Worm (Caenorhabditis elegans) whole organism, young adult: Measurements from ENCODE around the gene tceb-3.

Experiments used
- B0336.3 ChIP-seq: fragments of 200-800 bp; sonication (Bioruptor generic); IDR thresholded peaks from 2 replicates; pipeline ENCODE4 v1.3.6; 2022; ENCODE audit warnings: missing genetic modification characterization, missing compliant biosample characterization
- ama-1 ChIP-seq, 3 experiments: fragments of 150-350 bp in 1 of 3; sonication (generic microtip) in 2 of 3; optimal IDR thresholded peaks; 2 replicates each; lab custom pipeline; 2014 to 2018; ENCODE audit warnings: missing biosample characterization in 2 of 3, missing genetic modification characterization in 2 of 3, missing genetic modification reagents in 2 of 3
- dpff-1 ChIP-seq: sonication (generic microtip); optimal IDR thresholded peaks from 2 replicates; lab custom pipeline; 2017; ENCODE audit warnings: mild to moderate bottlenecking, missing genetic modification characterization, missing compliant biosample characterization
- egl-18 ChIP-seq: fragments of 200-800 bp; sonication (Bioruptor generic); IDR thresholded peaks from 2 replicates; pipeline ENCODE4 v1.3.6; 2022; ENCODE audit warnings: missing genetic modification reagents, missing genetic modification characterization, missing compliant biosample characterization
- hlh-26 ChIP-seq: fragments of 200-800 bp; sonication (Bioruptor generic); conservative IDR thresholded peaks from 2 replicates; pipeline ENCODE4 v1.3.6; 2022; ENCODE audit warnings: missing genetic modification reagents, missing genetic modification characterization, missing compliant biosample characterization
- tbp1 ChIP-seq: fragments of 200-800 bp; sonication (Bioruptor generic); optimal IDR thresholded peaks from 2 replicates; lab custom pipeline; 2018; ENCODE audit warnings: mild to moderate bottlenecking, missing genetic modification characterization, missing compliant biosample characterization
- unc-62 ChIP-seq: fragments of 150-350 bp; optimal IDR thresholded peaks from 2 replicates; lab custom pipeline; 2014; ENCODE audit warnings: missing biosample characterization, missing genetic modification reagents, missing genetic modification characterization

DNA sequence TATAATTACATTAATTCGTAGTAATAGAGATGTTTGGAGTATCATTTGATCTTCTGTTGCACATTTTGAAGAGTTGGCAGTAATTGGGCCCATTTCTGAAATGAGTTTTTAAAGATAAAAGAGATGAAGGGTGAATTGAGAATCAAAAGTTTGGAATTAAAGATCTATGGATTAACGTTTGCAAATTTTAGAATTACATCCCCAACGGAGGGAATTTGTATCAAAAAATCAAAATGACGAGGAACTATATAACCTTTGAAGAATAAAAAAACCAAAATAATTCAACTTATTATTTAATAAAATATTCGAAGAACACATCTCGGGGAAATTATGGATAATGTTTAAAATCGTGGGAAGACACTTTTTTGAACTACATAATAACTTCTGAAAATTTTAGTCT is 52.2 kb downstream of the tceb-3 start, which contains the start of gene sra-10:
- no peak for TF ChIP-seq egl-18
- no peak for TF ChIP-seq hlh-26 (GFP tag; lab: Robert Waterston, UW)
- no peak for TF ChIP-seq B0336.3 (GFP tag; lab: Robert Waterston, UW)
- TF ChIP-seq ama-1 (optimal IDR thresholded peaks at IDR 0.05; lab: Kevin White, UChicago) = no peak
- no peak for TF ChIP-seq ama-1 (GFP tag; optimal IDR thresholded peaks at IDR 0.05; lab: Kevin White, UChicago)
- no peak for TF ChIP-seq tbp1 (GFP tag; lab: Kevin White, UChicago)
- no peak for TF ChIP-seq unc-62 (GFP tag; lab: Kevin White, UChicago)
- TF ChIP-seq dpff-1 (tag; lab: Kevin White, UChicago) = no peak
